Fruit fly (Drosophila melanogaster): ENCODE data around the gene kmr.

The kmr gene

DNA sequence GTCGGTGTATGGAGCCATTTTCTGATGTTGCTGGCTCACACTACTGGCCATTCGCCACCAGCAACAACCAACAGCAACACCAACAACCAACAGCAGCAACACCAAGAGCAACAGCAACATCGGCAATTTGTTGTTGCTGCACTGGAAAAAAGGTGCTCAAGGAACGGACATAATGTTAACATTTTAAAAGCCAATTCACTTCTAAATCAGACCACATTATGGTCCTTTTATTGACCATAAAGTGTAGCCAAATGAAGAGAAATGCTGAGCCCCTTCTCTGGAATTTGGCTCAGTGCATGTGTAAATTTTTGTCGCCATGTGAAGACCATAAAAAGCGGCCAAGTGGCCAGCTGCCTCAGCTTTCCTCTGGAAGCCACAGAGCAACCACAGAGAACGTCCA lies 1.8 kb downstream of the kmr start:
- TF ChIP-seq CG7045 (GFP tag; optimal IDR thresholded peaks at IDR 0.05) (no peak), CG11617 (GFP tag; optimal IDR thresholded peaks at IDR 0.05) (no peak), CG5204 (GFP tag; optimal IDR thresholded peaks at IDR 0.05) (no peak), ovo (GFP tag; optimal IDR thresholded peaks at IDR 0.05) (no peak)

DNA sequence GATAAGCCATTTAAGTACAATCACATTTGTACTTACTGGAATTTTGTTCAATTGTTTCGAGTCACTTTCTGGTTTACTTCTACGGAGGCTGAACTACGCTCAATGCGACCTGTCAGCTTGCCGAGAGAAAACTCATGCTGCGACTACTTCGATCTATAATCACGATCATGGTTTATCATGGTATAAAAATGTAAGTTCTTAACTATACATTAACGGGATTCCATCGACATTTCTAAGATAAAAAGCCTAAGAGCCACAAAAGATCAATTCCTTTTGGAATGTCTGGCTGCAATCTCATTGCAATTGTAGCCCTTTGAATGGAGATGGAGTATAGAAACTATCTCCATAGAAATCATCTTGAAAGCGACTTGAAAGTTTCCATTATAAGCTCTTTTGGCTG lies 3.1 kb downstream of the kmr start, which contains the start of gene Ubc87F:
Gene Ubc87F, minus strand, starts transcription at position 101 of the 400 bp plus-strand sequence.
- TF ChIP-seq cic (GFP tag; optimal IDR thresholded peaks at IDR 0.05) (no peak), CG14711 (tag; optimal IDR thresholded peaks at IDR 0.05) (no peak), pad (GFP tag; optimal IDR thresholded peaks at IDR 0.05) (no peak), tj (GFP tag; optimal IDR thresholded peaks at IDR 0.05) (no peak), bab1 (GFP tag; optimal IDR thresholded peaks at IDR 0.05) (no peak), Hr96 (GFP tag; optimal IDR thresholded peaks at IDR 0.05) (no peak), Mnt (GFP tag; optimal IDR thresholded peaks at IDR 0.05) (no peak), cnc (optimal IDR thresholded peaks at IDR 0.05) (no peak), Clk (GFP tag; optimal IDR thresholded peaks at IDR 0.05) (no peak), toe (GFP tag; optimal IDR thresholded peaks at IDR 0.05) (no peak), CG11617 (GFP tag; optimal IDR thresholded peaks at IDR 0.05) (no peak), kay (GFP tag; ENCODE audit: borderline replicate concordance) (no peak), CG1620 (GFP tag; optimal IDR thresholded peaks at IDR 0.05) (no peak)

DNA sequence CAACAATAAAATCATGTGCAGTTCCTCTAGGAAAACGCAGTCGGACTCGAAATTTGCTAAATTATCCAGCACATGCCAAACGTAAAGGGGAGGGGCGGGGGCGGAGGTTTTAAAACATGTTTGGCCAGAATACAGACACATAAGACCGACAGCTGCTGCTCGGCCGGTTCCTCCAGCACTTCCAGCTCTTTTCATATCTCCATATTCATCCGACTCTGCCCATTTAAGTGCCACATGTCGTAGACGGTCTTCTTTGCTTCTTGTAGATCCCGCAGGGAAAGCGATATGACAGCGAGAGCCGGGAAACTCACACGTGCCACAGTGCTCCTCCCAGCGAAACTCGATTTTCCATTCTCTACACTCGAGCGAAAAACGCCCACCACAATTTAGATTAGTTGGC lies 4.0 kb downstream of the kmr start:
- no peak for TF ChIP-seq tj (GFP tag; optimal IDR thresholded peaks at IDR 0.05)
- no peak for TF ChIP-seq bab1 (GFP tag; optimal IDR thresholded peaks at IDR 0.05)
- TF ChIP-seq CG11617 (GFP tag; optimal IDR thresholded peaks at IDR 0.05): no peak
- no peak for TF ChIP-seq CG12768 (GFP tag; optimal IDR thresholded peaks at IDR 0.05)
- no peak for TF ChIP-seq CG5204 (GFP tag; optimal IDR thresholded peaks at IDR 0.05)
- TF ChIP-seq toe (GFP tag; optimal IDR thresholded peaks at IDR 0.05): no peak
- TF ChIP-seq cnc (optimal IDR thresholded peaks at IDR 0.05): no peak
- TF ChIP-seq kay (GFP tag; ENCODE audit: borderline replicate concordance): no peak
- no peak for TF ChIP-seq ovo (GFP tag; optimal IDR thresholded peaks at IDR 0.05)
- TF ChIP-seq Clk (GFP tag; optimal IDR thresholded peaks at IDR 0.05): no peak
- TF ChIP-seq CG7045 (GFP tag; optimal IDR thresholded peaks at IDR 0.05): no peak
- TF ChIP-seq Hr96 (GFP tag; optimal IDR thresholded peaks at IDR 0.05): no peak
- no peak for TF ChIP-seq CG1620 (GFP tag; optimal IDR thresholded peaks at IDR 0.05)

DNA sequence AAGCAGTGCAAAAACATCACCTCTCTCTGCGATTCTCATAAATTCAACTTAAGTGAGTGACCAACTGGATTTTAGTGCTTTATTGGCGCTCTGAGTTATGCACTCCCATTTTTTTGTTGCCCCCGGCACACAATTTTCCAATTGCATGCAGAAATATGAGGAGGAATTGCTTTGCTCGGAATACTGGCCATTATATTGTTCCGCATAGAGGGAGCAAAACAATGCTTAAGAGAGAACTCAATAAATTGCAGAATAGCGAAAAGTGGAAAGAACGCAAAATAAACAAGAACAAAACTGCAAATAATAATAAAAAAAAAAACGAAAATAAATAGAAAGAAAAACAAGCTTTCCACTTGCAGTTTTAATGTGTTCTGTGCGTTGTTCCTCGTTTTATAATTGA lies 5.8 kb downstream of the kmr start:
- TF ChIP-seq tj (GFP tag; optimal IDR thresholded peaks at IDR 0.05): peak; percentile 93
- TF ChIP-seq Hr96 (GFP tag; optimal IDR thresholded peaks at IDR 0.05): no peak

DNA sequence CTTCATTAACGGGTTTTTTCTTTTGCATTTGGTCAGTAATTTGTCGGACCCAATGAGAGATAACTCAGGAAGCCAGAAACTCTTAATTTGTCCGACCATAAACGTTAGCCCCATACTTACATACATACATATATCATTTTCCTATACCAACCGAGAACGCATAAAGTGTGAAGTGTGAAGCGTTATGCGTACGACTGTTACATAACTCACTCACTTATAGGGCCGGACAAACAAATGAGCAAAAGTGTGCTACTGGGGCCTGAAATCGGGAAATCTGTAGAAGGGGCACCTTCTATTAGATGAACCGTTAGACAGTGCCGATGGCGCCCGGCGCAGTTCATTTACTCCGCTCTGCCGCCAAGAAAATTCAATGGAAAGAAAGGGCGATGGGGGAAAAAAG lies 7.0 kb downstream of the kmr start:
- no peak for TF ChIP-seq tj (GFP tag; optimal IDR thresholded peaks at IDR 0.05)
- TF ChIP-seq CG33017 (tag; optimal IDR thresholded peaks at IDR 0.05): no peak
- TF ChIP-seq Crg-1 (GFP tag; optimal IDR thresholded peaks at IDR 0.05): no peak
- TF ChIP-seq toe (GFP tag; optimal IDR thresholded peaks at IDR 0.05): no peak
- no peak for TF ChIP-seq CG14711 (tag; optimal IDR thresholded peaks at IDR 0.05)
- TF ChIP-seq CG7045 (GFP tag; optimal IDR thresholded peaks at IDR 0.05): no peak
- no peak for TF ChIP-seq cnc (optimal IDR thresholded peaks at IDR 0.05)
- no peak for TF ChIP-seq CG7101 (tag; optimal IDR thresholded peaks at IDR 0.05)
- TF ChIP-seq Mnt (GFP tag; optimal IDR thresholded peaks at IDR 0.05): no peak
- no peak for TF ChIP-seq kay (GFP tag; ENCODE audit: borderline replicate concordance)
- no peak for TF ChIP-seq cic (GFP tag; optimal IDR thresholded peaks at IDR 0.05)
- TF ChIP-seq ovo (GFP tag; optimal IDR thresholded peaks at IDR 0.05): no peak
- no peak for TF ChIP-seq Clk (GFP tag; optimal IDR thresholded peaks at IDR 0.05)
- no peak for TF ChIP-seq bab1 (GFP tag; optimal IDR thresholded peaks at IDR 0.05)

DNA sequence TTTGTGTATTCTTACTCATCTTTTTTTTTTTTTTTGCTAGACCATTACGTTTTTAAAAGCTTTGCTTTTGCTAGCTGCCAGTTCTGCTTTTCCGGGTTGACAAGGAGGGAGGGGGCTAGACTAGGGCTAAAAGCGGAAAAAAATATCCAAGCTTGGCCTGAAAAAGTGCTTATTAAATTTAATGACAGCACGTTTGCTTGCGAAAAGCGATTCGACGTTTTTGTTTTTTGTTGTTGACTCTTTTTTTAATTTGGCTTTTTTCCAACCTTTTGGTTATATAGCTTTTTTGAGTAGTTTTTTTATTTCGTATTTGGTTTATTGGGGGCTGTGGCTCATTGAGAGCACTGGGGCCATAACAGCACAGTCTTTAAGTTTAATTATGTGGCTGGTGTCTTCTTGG lies 7.4 kb downstream of the kmr start:
- peak; percentile 95 for TF ChIP-seq tj (GFP tag; optimal IDR thresholded peaks at IDR 0.05)
- no peak for TF ChIP-seq CG33017 (tag; optimal IDR thresholded peaks at IDR 0.05)

DNA sequence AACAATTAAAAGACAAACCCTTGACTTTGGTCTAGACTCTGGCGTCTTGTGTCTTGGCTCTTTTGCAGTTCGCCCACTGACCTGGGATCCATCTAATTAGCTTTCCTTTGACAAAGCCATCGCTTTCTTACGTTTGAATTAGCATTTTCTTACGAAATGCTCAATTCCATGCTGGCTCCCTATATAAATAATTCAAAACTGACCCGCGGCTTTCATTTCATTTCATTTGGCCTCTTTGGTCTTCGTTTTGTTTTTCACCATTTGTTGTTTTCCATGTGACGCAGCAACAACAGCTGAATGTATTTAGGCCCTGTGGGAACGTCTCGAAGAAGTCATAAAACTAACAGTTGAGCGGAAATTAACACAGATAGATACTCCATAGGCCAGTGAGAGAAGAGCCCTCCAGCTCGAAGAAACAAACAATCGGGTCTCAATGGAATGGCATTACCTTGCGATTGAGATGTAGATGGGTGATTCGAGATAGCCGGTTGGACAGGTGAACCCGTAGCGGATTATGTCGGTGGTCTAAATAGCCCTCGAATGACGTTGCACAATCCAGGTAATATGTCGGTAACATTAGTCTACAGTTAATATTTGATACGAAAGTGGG lies 9.1 kb downstream of the kmr start:
- TF ChIP-seq CG12768 (GFP tag; optimal IDR thresholded peaks at IDR 0.05) (no peak), kay (GFP tag; ENCODE audit: borderline replicate concordance) (peak; percentile 7)

DNA sequence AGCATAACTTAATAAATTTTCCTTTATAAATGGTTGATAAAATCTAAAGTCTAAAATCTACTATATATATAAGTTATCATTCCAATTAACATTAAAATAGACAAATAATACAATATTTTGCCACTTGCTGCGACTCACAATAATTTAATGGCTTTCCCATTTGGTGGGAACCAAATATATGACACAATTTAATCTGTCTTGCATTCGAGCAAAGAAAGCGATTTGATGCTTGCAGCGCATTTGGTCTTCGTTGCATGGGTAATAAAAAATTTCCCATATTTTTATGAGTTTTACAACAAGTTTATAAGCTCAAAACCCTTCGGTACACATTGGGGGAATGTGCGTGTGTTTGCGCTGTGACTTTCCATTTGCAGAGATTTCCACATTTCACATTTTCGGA lies 11.8 kb downstream of the kmr start:
- TF ChIP-seq cic (GFP tag; optimal IDR thresholded peaks at IDR 0.05) (no peak), Hr96 (GFP tag; optimal IDR thresholded peaks at IDR 0.05) (no peak), CG5204 (GFP tag; optimal IDR thresholded peaks at IDR 0.05) (no peak), ovo (GFP tag; optimal IDR thresholded peaks at IDR 0.05) (no peak), cnc (optimal IDR thresholded peaks at IDR 0.05) (no peak), kay (GFP tag; ENCODE audit: borderline replicate concordance) (no peak), pad (GFP tag; optimal IDR thresholded peaks at IDR 0.05) (no peak), Crg-1 (GFP tag; optimal IDR thresholded peaks at IDR 0.05) (no peak), CG33017 (tag; optimal IDR thresholded peaks at IDR 0.05) (no peak), tj (GFP tag; optimal IDR thresholded peaks at IDR 0.05) (no peak), Mnt (GFP tag; optimal IDR thresholded peaks at IDR 0.05) (no peak)

All from whole organism, adult.